Worm (Caenorhabditis elegans): Measurements from ENCODE around the gene acp-5.

acp-5 gene

DNA sequence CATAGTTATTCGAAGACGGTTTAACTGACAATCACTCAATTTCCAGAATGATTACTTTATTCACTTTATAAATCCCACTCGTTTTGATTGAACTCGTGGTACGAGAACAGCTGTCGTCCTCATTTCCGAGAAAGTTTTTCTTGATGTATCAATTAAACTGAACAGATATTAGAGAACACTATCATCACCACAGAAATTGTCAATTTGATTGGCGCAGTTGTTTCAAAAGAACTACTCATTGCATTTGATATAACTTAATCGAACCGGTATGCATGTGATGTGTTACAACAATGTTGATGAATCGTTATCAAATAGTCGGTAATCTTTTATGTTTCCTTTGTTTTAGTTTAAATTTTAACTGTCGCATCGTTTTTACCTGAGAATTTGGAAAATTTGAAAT, 7.8 kb downstream of the acp-5 start (continued):
- TF ChIP-seq zag-1 (tag; optimal IDR thresholded peaks at IDR 0.05) (no peak), unc-62 (GFP tag; optimal IDR thresholded peaks at IDR 0.05) (no peak), ztf-11 (tag; optimal IDR thresholded peaks at IDR 0.05) (no peak), sem-4 (tag; optimal IDR thresholded peaks at IDR 0.05) (peak; percentile 76), ztf-1 (GFP tag; conservative IDR thresholded peaks at IDR 0.05) (no peak), sma-3 (GFP tag; optimal IDR thresholded peaks at IDR 0.05) (peak; percentile 7), ztf-4 (tag; optimal IDR thresholded peaks at IDR 0.05) (no peak), snpc-4 (tag; optimal IDR thresholded peaks at IDR 0.05) (no peak), sma-9 (GFP tag; optimal IDR thresholded peaks at IDR 0.05) (peak; percentile 81), sma-9 (tag; optimal IDR thresholded peaks at IDR 0.05) (no peak), unc-55 (GFP tag; optimal IDR thresholded peaks at IDR 0.05) (no peak), aly-2 (tag; optimal IDR thresholded peaks at IDR 0.05) (no peak), nhr-25 (tag; optimal IDR thresholded peaks at IDR 0.05) (peak; percentile 52), elt-1 (tag; optimal IDR thresholded peaks at IDR 0.05) (no peak), nhr-10 (tag; optimal IDR thresholded peaks at IDR 0.05) (no peak)

- TF ChIP-seq nhr-6 (tag; optimal IDR thresholded peaks at IDR 0.05) (no peak), ztf-1 (GFP tag; conservative IDR thresholded peaks at IDR 0.05) (no peak), zag-1 (tag; optimal IDR thresholded peaks at IDR 0.05) (no peak), ZK546.5 (tag; optimal IDR thresholded peaks at IDR 0.05) (no peak), blmp-1 (tag; optimal IDR thresholded peaks at IDR 0.05; ENCODE audit: insufficient read depth) (no peak), nhr-11 (tag; optimal IDR thresholded peaks at IDR 0.05) (no peak), lin-39 (tag; optimal IDR thresholded peaks at IDR 0.05) (no peak)
These were observed 9.9 kb downstream of the acp-5 start for ce11 chrX:5839143-5839542.

- TF ChIP-seq F13H6.1 (tag; optimal IDR thresholded peaks at IDR 0.05) (peak; percentile 28), unc-62 (GFP tag; optimal IDR thresholded peaks at IDR 0.05) (no peak), alr-1 (tag; optimal IDR thresholded peaks at IDR 0.05) (no peak), crh-2 (tag; optimal IDR thresholded peaks at IDR 0.05) (peak; percentile 39), skn-1 (tag; optimal IDR thresholded peaks at IDR 0.05) (no peak), sma-3 (GFP tag; optimal IDR thresholded peaks at IDR 0.05) (no peak), aly-2 (tag; optimal IDR thresholded peaks at IDR 0.05) (no peak), sma-9 (GFP tag; optimal IDR thresholded peaks at IDR 0.05) (no peak), sma-9 (tag; optimal IDR thresholded peaks at IDR 0.05) (no peak), ama-1 (optimal IDR thresholded peaks at IDR 0.05) (no peak), nhr-6 (tag; optimal IDR thresholded peaks at IDR 0.05) (no peak), lsy-2 (tag; optimal IDR thresholded peaks at IDR 0.05) (no peak), C34F6.9 (tag; optimal IDR thresholded peaks at IDR 0.05) (no peak), mab-5 (tag; optimal IDR thresholded peaks at IDR 0.05) (no peak), ztf-4 (tag; optimal IDR thresholded peaks at IDR 0.05) (no peak), nhr-77 (tag; optimal IDR thresholded peaks at IDR 0.05) (no peak), dmd-4 (tag; optimal IDR thresholded peaks at IDR 0.05) (no peak), ceh-16 (tag; optimal IDR thresholded peaks at IDR 0.05) (no peak), nhr-129 (tag; optimal IDR thresholded peaks at IDR 0.05) (peak; percentile 6), peb-1 (tag; optimal IDR thresholded peaks at IDR 0.05) (no peak), fos-1 (tag; optimal IDR thresholded peaks at IDR 0.05) (peak; percentile 79), elt-1 (tag; optimal IDR thresholded peaks at IDR 0.05) (no peak), nhr-25 (tag; optimal IDR thresholded peaks at IDR 0.05) (no peak), blmp-1 (tag; optimal IDR thresholded peaks at IDR 0.05; ENCODE audit: insufficient read depth) (no peak), lin-11 (tag; optimal IDR thresholded peaks at IDR 0.05) (no peak), ZK546.5 (tag; optimal IDR thresholded peaks at IDR 0.05) (no peak)
These were observed 10.4 kb downstream of the acp-5 start, which contains the start of gene dct-11 for ce11 chrX:5839643-5840042. Gene dct-11, minus strand, starts transcription at chrX:5839778.

DNA sequence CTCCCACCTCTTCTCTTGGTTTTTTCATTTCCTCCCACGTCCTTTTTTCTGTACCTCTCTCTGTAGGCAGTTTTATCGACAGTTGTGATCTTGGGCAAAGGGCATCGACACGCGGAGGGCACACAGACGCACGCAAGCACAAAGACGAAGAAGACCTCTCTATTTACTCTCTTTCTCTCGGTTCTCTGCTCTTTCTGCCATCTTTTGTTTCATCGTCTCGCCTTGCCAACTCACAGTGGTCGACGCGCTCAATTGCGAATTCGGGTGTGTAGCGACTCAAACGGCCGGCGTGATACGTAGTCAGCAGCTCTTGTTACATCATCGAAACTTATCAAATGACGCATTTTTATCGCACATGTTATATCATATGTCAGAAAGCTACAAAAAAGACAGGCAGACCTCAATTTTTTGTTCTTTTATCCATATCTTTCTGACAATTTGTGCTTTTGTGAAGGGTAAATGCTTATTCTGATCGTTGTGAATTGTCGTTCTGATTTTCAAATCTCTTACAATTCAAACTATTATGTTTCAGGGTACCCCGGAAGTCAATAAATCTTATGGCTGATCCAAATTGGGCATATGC, 11.9 kb downstream of the acp-5 start, which contains the start of gene puf-9:
puf-9 (plus strand) TSS at position 533 of the 583 bp plus-strand sequence.
- TF ChIP-seq ztf-1 (GFP tag; conservative IDR thresholded peaks at IDR 0.05): no peak
- peak; percentile 100 for TF ChIP-seq nhr-129 (tag; optimal IDR thresholded peaks at IDR 0.05)
- TF ChIP-seq gmeb-1 (tag; optimal IDR thresholded peaks at IDR 0.05): peak; percentile 96
- TF ChIP-seq crh-2 (tag; optimal IDR thresholded peaks at IDR 0.05): peak; percentile 100
- TF ChIP-seq elt-1 (tag; optimal IDR thresholded peaks at IDR 0.05): peak; percentile 78
- TF ChIP-seq ceh-82 (tag; optimal IDR thresholded peaks at IDR 0.05): peak; percentile 95
- TF ChIP-seq ztf-11 (tag; optimal IDR thresholded peaks at IDR 0.05): peak; percentile 83
- TF ChIP-seq mab-5 (tag; optimal IDR thresholded peaks at IDR 0.05): peak; percentile 97
- TF ChIP-seq lin-11 (tag; optimal IDR thresholded peaks at IDR 0.05): peak; percentile 99
- no peak for TF ChIP-seq nhr-23 (tag; optimal IDR thresholded peaks at IDR 0.05)
- peak; percentile 100 for TF ChIP-seq nhr-21 (tag; optimal IDR thresholded peaks at IDR 0.05)
- TF ChIP-seq Y55F3AM.14 (GFP tag; optimal IDR thresholded peaks at IDR 0.05): peak; percentile 98
- TF ChIP-seq dmd-4 (tag; optimal IDR thresholded peaks at IDR 0.05): peak; percentile 62
- peak; percentile 88 to 98 for TF ChIP-seq mdl-1 (tag; optimal IDR thresholded peaks at IDR 0.05)
- TF ChIP-seq snpc-4 (tag; optimal IDR thresholded peaks at IDR 0.05): peak; percentile 92
- peak; percentile 34 for TF ChIP-seq unc-39 (tag; optimal IDR thresholded peaks at IDR 0.05)
- peak; percentile 95 for TF ChIP-seq unc-62 (GFP tag; optimal IDR thresholded peaks at IDR 0.05)
- peak; percentile 95 for TF ChIP-seq ceh-16 (tag; optimal IDR thresholded peaks at IDR 0.05)
- TF ChIP-seq nhr-237 (tag; optimal IDR thresholded peaks at IDR 0.05): peak; percentile 87
- peak; percentile 82 for TF ChIP-seq nhr-11 (tag; optimal IDR thresholded peaks at IDR 0.05)
- TF ChIP-seq lsy-2 (tag; optimal IDR thresholded peaks at IDR 0.05): peak; percentile 90 to 97
- peak; percentile 70 for TF ChIP-seq R02D3.7 (tag; optimal IDR thresholded peaks at IDR 0.05)
- TF ChIP-seq nhr-10 (tag; optimal IDR thresholded peaks at IDR 0.05): peak; percentile 87
- TF ChIP-seq nhr-77 (tag; optimal IDR thresholded peaks at IDR 0.05): peak; percentile 86
- TF ChIP-seq aly-2 (tag; optimal IDR thresholded peaks at IDR 0.05): no peak
- TF ChIP-seq skn-1 (tag; optimal IDR thresholded peaks at IDR 0.05): peak; percentile 74
- TF ChIP-seq C34F6.9 (tag; optimal IDR thresholded peaks at IDR 0.05): peak; percentile 99
- peak; percentile 97 for TF ChIP-seq zag-1 (tag; optimal IDR thresholded peaks at IDR 0.05)
- TF ChIP-seq ztf-4 (tag; optimal IDR thresholded peaks at IDR 0.05): peak; percentile 99

Data from whole organism, L2 larva.